Worm (Caenorhabditis elegans) whole organism, early embryonic: Measurements from ENCODE around the gene C15F1.5.

Source experiments
- B0310.2 ChIP-seq: sonication (generic microtip); optimal IDR thresholded peaks from 2 replicates; lab custom pipeline; 2016; ENCODE audit warnings: mild to moderate bottlenecking, missing genetic modification characterization, missing compliant biosample characterization
- F13C5.2 ChIP-seq: sonication (generic microtip); optimal IDR thresholded peaks from 2 replicates; lab custom pipeline; 2017; ENCODE audit warnings: mild to moderate bottlenecking, missing genetic modification characterization, inconsistent platforms, missing compliant biosample characterization
- aly-1 ChIP-seq: sonication (generic microtip); optimal IDR thresholded peaks from 2 replicates; lab custom pipeline; 2016; ENCODE audit warnings: missing genetic modification characterization, missing compliant biosample characterization
- ama-1 ChIP-seq: fragments of 150-350 bp; optimal IDR thresholded peaks from 2 replicates; lab custom pipeline; 2014
- ceh-13 ChIP-seq: fragments of 200-800 bp; sonication (Bioruptor generic); optimal IDR thresholded peaks from 2 replicates; lab custom pipeline; 2018; ENCODE audit warnings: mild to moderate bottlenecking, missing genetic modification characterization, missing compliant biosample characterization
- ceh-36 ChIP-seq: sonication (generic microtip); optimal IDR thresholded peaks from 2 replicates; lab custom pipeline; 2016; ENCODE audit warnings: missing genetic modification characterization, inconsistent platforms, missing compliant biosample characterization
- ets-7 ChIP-seq: sonication (generic microtip); optimal IDR thresholded peaks from 2 replicates; lab custom pipeline; 2016; ENCODE audit warnings: missing genotype, missing genetic modification characterization, missing compliant biosample characterization
- flt-1 ChIP-seq: fragments of 200-800 bp; sonication (Bioruptor generic); IDR thresholded peaks from 2 replicates; pipeline ENCODE4 v1.3.6; 2022; ENCODE audit warnings: missing genetic modification characterization, missing compliant biosample characterization
- hmbx-1 ChIP-seq: sonication (generic microtip); optimal IDR thresholded peaks from 2 replicates; lab custom pipeline; 2016; ENCODE audit warnings: mild to moderate bottlenecking, missing genetic modification characterization, missing compliant biosample characterization
- hmg-4 ChIP-seq: fragments of 200-800 bp; sonication (Bioruptor generic); optimal IDR thresholded peaks from 2 replicates; lab custom pipeline; 2018; ENCODE audit warnings: mild to moderate bottlenecking, missing genetic modification characterization, missing compliant biosample characterization
- hnd-1 ChIP-seq: sonication (generic microtip); optimal IDR thresholded peaks from 2 replicates; lab custom pipeline; 2016; ENCODE audit warnings: missing genetic modification characterization, missing compliant biosample characterization
- pes-1 ChIP-seq: fragments of 200-800 bp; sonication (Bioruptor generic); IDR thresholded peaks from 2 replicates; pipeline ENCODE4 v1.3.6; 2022; ENCODE audit warnings: missing genetic modification reagents, missing genetic modification characterization, missing compliant biosample characterization
- scrt-1 ChIP-seq: fragments of 200-800 bp; sonication (Bioruptor generic); IDR thresholded peaks from 2 replicates; pipeline ENCODE4 v1.3.6; 2022; ENCODE audit warnings: missing genetic modification characterization, missing compliant biosample characterization
- sea-1 ChIP-seq: fragments of 200-800 bp; sonication (Bioruptor generic); conservative IDR thresholded peaks from 2 replicates; pipeline ENCODE4 v1.3.6; 2022; ENCODE audit warnings: missing genetic modification characterization, missing compliant biosample characterization
- tbx-11 ChIP-seq: fragments of 200-800 bp; sonication (Bioruptor generic); IDR thresholded peaks from 2 replicates; pipeline ENCODE4 v1.3.6; 2022; ENCODE audit warnings: missing genetic modification characterization, missing compliant biosample characterization
- tbx-37 ChIP-seq: fragments of 200-800 bp; sonication (Bioruptor generic); conservative IDR thresholded peaks from 2 replicates; pipeline ENCODE4 v1.3.6; 2022; ENCODE audit warnings: missing genetic modification reagents, missing genetic modification characterization, missing compliant biosample characterization
- tra-4 ChIP-seq: sonication (generic microtip); optimal IDR thresholded peaks from 2 replicates; lab custom pipeline; 2017; ENCODE audit warnings: missing genetic modification characterization, missing compliant biosample characterization

The C15F1.5 gene

DNA sequence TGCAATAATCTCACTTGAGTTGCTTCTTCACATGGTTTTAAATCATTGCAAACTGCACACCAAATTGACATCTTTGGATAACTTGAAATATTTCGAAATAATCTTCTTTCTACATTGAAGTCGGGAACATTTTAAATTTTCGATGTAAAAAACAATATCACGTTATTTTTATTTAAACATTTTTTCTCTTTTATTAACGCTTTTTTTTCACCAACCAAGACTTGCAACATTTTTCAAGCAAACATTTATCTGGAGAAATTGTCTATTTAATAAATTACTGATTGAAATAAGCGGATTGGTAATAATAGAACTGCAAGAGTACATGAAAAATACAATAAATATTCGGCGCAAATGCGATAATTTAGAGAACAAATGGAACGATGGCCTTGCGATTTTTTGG lies at the start of gene C15F1.5:
Gene C15F1.5, minus strand, starts transcription at position 101 of the 400 bp plus-strand sequence.
- TF ChIP-seq sea-1 (GFP tag; lab: Robert Waterston, UW) = no peak
- TF ChIP-seq pes-1 (GFP tag; lab: Robert Waterston, UW) = no peak
- TF ChIP-seq ceh-13 (GFP tag; lab: Kevin White, UChicago) = no peak
- TF ChIP-seq flt-1 (GFP tag; lab: Robert Waterston, UW) = no peak
- TF ChIP-seq ama-1 (lab: Kevin White, UChicago) = no peak
- no peak for TF ChIP-seq tra-4 (tag; lab: Kevin White, UChicago)
- TF ChIP-seq B0310.2 (tag; lab: Kevin White, UChicago) = no peak
- no peak for TF ChIP-seq tbx-37 (GFP tag; lab: Robert Waterston, UW)
- no peak for TF ChIP-seq ets-7 (tag; lab: Kevin White, UChicago)
- TF ChIP-seq aly-1 (tag; lab: Kevin White, UChicago) = no peak
- no peak for TF ChIP-seq hmbx-1 (tag; lab: Kevin White, UChicago)
- no peak for TF ChIP-seq ceh-36 (tag; lab: Kevin White, UChicago)
- TF ChIP-seq F13C5.2 (tag; lab: Kevin White, UChicago) = no peak

DNA sequence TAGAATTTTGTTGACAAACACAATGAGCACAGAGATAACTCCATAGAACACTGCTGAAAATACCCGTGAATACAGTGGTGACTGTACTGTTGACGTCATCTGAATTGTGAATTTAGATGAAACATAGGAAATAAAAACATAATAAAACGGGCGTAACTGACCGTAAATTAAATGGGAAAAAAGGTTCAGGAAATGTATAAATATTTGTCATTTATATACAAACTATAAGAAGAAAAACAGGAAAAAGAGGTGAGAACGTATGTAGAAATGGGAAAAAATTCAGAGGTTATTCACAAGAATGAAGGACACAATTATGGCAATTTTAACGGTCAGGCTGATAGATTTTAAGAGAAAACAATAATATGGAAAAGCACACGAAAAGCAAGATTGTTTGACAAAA lies 42.2 kb upstream of the C15F1.5 start, which contains the start of gene sqv-7:
Gene sqv-7, minus strand, starts transcription at position 101 of the 400 bp plus-strand sequence.
- TF ChIP-seq hmbx-1 (tag; lab: Kevin White, UChicago) = no peak
- TF ChIP-seq sea-1 (GFP tag; lab: Robert Waterston, UW) = no peak
- no peak for TF ChIP-seq B0310.2 (tag; lab: Kevin White, UChicago)
- TF ChIP-seq F13C5.2 (tag; lab: Kevin White, UChicago) = no peak
- no peak for TF ChIP-seq tra-4 (tag; lab: Kevin White, UChicago)
- no peak for TF ChIP-seq hmg-4 (GFP tag; lab: Kevin White, UChicago)
- no peak for TF ChIP-seq ceh-36 (tag; lab: Kevin White, UChicago)
- no peak for TF ChIP-seq tbx-37 (GFP tag; lab: Robert Waterston, UW)
- TF ChIP-seq ama-1 (lab: Kevin White, UChicago) = no peak
- no peak for TF ChIP-seq pes-1 (GFP tag; lab: Robert Waterston, UW)
- no peak for TF ChIP-seq scrt-1
- TF ChIP-seq ceh-13 (GFP tag; lab: Kevin White, UChicago) = no peak
- TF ChIP-seq hnd-1 (tag; lab: Kevin White, UChicago) = no peak
- TF ChIP-seq ets-7 (tag; lab: Kevin White, UChicago) = no peak
- TF ChIP-seq tbx-11 (GFP tag; lab: Robert Waterston, UW) = no peak
- TF ChIP-seq flt-1 (GFP tag; lab: Robert Waterston, UW) = no peak
- TF ChIP-seq aly-1 (tag; lab: Kevin White, UChicago) = no peak

DNA sequence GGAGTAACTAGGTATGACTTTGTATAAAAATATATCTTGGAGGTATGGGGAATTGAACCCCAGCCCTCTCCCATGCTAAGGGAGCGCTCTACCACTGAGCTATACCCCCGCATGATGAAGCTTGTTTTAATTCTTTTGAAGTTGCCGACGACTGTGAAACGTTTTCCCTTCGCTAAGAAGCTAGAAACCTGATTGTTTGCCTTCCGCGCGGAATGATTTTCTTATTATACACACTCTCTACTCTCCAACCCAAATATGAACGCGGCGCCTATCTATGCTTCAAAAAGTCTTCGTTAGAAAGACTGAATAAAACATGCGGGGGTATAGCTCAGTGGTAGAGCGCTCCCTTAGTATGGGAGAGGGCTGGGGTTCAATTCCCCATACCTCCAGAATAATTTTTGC lies 32.5 kb upstream of the C15F1.5 start:
- TF ChIP-seq scrt-1 (no peak), ceh-13 (GFP tag; lab: Kevin White, UChicago) (no peak), flt-1 (GFP tag; lab: Robert Waterston, UW) (no peak), F13C5.2 (tag; lab: Kevin White, UChicago) (no peak), tra-4 (tag; lab: Kevin White, UChicago) (no peak), tbx-37 (GFP tag; lab: Robert Waterston, UW) (0 out of 2 replicates have a peak, but pooled peaks have one; percentile 17), hmg-4 (GFP tag; lab: Kevin White, UChicago) (no peak), ets-7 (tag; lab: Kevin White, UChicago) (no peak), tbx-11 (GFP tag; lab: Robert Waterston, UW) (0 out of 2 replicates have a peak, but pooled peaks have one; percentile 39), aly-1 (tag; lab: Kevin White, UChicago) (no peak), ama-1 (lab: Kevin White, UChicago) (no peak), sea-1 (GFP tag; lab: Robert Waterston, UW) (no peak), ceh-36 (tag; lab: Kevin White, UChicago) (no peak), hnd-1 (tag; lab: Kevin White, UChicago) (no peak)

DNA sequence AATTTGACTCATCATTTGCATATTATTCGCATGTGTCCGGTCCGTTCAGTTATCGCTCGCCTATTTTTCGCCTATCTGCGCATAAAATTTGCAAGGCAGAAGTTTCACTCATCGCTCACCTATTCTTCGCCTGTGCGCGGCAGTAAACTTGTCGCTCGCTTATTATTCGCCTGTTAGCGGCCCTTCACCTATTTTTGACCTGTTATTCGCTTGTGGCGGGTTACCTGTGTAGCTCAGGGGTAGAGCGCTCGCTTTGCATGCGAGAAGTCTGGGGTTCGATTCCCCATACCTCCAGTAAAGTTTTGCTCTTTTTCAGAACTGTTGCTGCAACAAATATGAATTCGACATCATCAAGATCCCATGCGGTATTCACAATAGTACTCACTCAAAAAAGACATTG lies 31.0 kb upstream of the C15F1.5 start:
- TF ChIP-seq B0310.2 (tag; lab: Kevin White, UChicago) = peak; percentile 78
- TF ChIP-seq tra-4 (tag; lab: Kevin White, UChicago) = peak; percentile 72
- TF ChIP-seq flt-1 (GFP tag; lab: Robert Waterston, UW) = peak; percentile 98
- peak; percentile 89 for TF ChIP-seq tbx-37 (GFP tag; lab: Robert Waterston, UW)
- peak; percentile 57 for TF ChIP-seq ets-7 (tag; lab: Kevin White, UChicago)
- TF ChIP-seq ceh-36 (tag; lab: Kevin White, UChicago) = peak; percentile 97
- TF ChIP-seq aly-1 (tag; lab: Kevin White, UChicago) = peak; percentile 81
- TF ChIP-seq ceh-13 (GFP tag; lab: Kevin White, UChicago) = peak; percentile 77
- TF ChIP-seq sea-1 (GFP tag; lab: Robert Waterston, UW) = peak; percentile 96
- TF ChIP-seq tbx-11 (GFP tag; lab: Robert Waterston, UW) = peak; percentile 90
- peak; percentile 97 for TF ChIP-seq scrt-1
- peak; percentile 68 for TF ChIP-seq hmbx-1 (tag; lab: Kevin White, UChicago)
- TF ChIP-seq F13C5.2 (tag; lab: Kevin White, UChicago) = peak; percentile 80
- peak; percentile 96 for TF ChIP-seq pes-1 (GFP tag; lab: Robert Waterston, UW)
- TF ChIP-seq hnd-1 (tag; lab: Kevin White, UChicago) = peak; percentile 67
- peak; percentile 97 for TF ChIP-seq hmg-4 (GFP tag; lab: Kevin White, UChicago)

DNA sequence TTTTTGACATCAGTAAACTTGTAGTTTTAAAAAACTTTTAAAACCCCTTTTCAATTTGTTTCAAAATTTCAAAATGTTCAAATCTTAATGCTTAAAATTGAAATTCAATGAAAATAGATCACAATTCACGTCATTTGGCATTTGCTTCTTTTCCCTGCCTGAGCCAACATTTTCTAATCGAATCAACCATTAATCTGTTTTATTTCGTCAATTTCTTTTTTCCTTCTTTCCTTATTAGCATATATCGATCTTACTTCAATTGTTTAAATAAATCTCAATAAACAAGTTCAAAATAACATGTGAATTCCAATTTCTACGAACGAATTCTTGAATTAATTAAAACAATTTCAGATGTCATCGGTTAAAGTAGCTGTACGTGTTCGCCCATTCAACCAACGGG lies 25.2 kb upstream of the C15F1.5 start:
- TF ChIP-seq tbx-11 (GFP tag; lab: Robert Waterston, UW) = no peak
- TF ChIP-seq aly-1 (tag; lab: Kevin White, UChicago) = no peak
- TF ChIP-seq hmbx-1 (tag; lab: Kevin White, UChicago) = no peak
- no peak for TF ChIP-seq hnd-1 (tag; lab: Kevin White, UChicago)

DNA sequence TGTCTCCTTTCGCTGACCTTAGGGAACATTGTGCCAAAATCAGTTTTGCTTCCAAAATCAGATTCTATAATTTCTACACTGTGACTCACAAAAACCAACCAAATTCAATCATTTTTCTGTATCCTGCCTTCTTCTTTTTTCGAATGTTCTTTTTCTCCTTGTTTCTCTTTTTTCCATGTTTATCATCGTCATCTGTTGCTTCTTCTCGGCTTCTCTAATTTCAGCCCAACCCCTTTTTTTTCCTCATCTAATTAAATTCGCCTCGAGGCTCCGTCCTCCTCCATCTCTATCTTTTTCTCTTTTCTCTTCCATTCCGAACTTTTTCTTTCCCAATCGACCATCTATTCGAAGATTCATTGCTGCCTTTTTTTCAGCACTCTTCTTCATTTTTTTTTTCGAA lies 24.3 kb upstream of the C15F1.5 start, which contains the start of gene unc-104:
Gene unc-104, plus strand, starts transcription at position 311 of the 400 bp plus-strand sequence.
- no peak for TF ChIP-seq hmg-4 (GFP tag; lab: Kevin White, UChicago)
- no peak for TF ChIP-seq aly-1 (tag; lab: Kevin White, UChicago)
- no peak for TF ChIP-seq ama-1 (lab: Kevin White, UChicago)
- no peak for TF ChIP-seq hnd-1 (tag; lab: Kevin White, UChicago)
- TF ChIP-seq tbx-37 (GFP tag; lab: Robert Waterston, UW) = no peak
- TF ChIP-seq ceh-13 (GFP tag; lab: Kevin White, UChicago) = no peak
- no peak for TF ChIP-seq ets-7 (tag; lab: Kevin White, UChicago)
- no peak for TF ChIP-seq tra-4 (tag; lab: Kevin White, UChicago)
- no peak for TF ChIP-seq flt-1 (GFP tag; lab: Robert Waterston, UW)
- TF ChIP-seq B0310.2 (tag; lab: Kevin White, UChicago) = no peak
- TF ChIP-seq hmbx-1 (tag; lab: Kevin White, UChicago) = no peak
